Worm (Caenorhabditis elegans): ENCODE data around the gene urb-1.

ce11 chrV:6389634-6390033 lies 34.3 kb downstream of the urb-1 start, which contains the start of gene F57F4.2:
- TF ChIP-seq dao-5 (tag; optimal IDR thresholded peaks at IDR 0.05) (no peak), him-1 (tag; optimal IDR thresholded peaks at IDR 0.05) (no peak), W03F9.2 (tag; optimal IDR thresholded peaks at IDR 0.05) (no peak)

All from whole organism, L4/young adult.